Worm (Caenorhabditis elegans) whole organism, L4 larva: ENCODE data around the gene T01D3.1.

Source experiments
- D1046.2 ChIP-seq: fragments of 200-800 bp; sonication (Bioruptor generic); IDR thresholded peaks from 2 replicates; pipeline ENCODE4 v1.3.6; 2022; ENCODE audit warnings: missing genetic modification characterization, missing compliant biosample characterization
- F26F4.8 ChIP-seq: fragments of 200-800 bp; sonication (Bioruptor generic); conservative IDR thresholded peaks from 2 replicates; pipeline ENCODE4 v1.3.6; 2022; ENCODE audit warnings: missing genetic modification characterization, missing compliant biosample characterization
- R02D3.7 ChIP-seq: fragments of 150-350 bp; sonication (generic microtip); optimal IDR thresholded peaks from 3 replicates; lab custom pipeline; 2014; ENCODE audit warnings: missing biosample characterization, missing genetic modification characterization
- T20F7.1 ChIP-seq: fragments of 200-800 bp; sonication (Bioruptor generic); optimal IDR thresholded peaks from 2 replicates; lab custom pipeline; 2018; ENCODE audit warnings: mild to moderate bottlenecking, missing genetic modification characterization, missing compliant biosample characterization
- Y48G9A.11 ChIP-seq: fragments of 200-800 bp; sonication (Bioruptor generic); IDR thresholded peaks from 2 replicates; pipeline ENCODE4 v1.3.6; 2022; ENCODE audit warnings: missing genetic modification reagents, missing genetic modification characterization, missing compliant biosample characterization
- Y5F2A.4 ChIP-seq: fragments of 200-800 bp; sonication (Bioruptor generic); optimal IDR thresholded peaks from 2 replicates; lab custom pipeline; 2018; ENCODE audit warnings: mild to moderate bottlenecking, missing genetic modification characterization, missing compliant biosample characterization
- Y75B8A.6 ChIP-seq: fragments of 200-800 bp; sonication (Bioruptor generic); IDR thresholded peaks from 2 replicates; pipeline ENCODE4 v1.3.6; 2022; ENCODE audit warnings: missing genetic modification reagents, missing genetic modification characterization, missing compliant biosample characterization
- ceh-20 ChIP-seq: fragments of 200-800 bp; sonication (Bioruptor generic); IDR thresholded peaks from 2 replicates; pipeline ENCODE4 v1.3.6; 2022; ENCODE audit warnings: missing genetic modification reagents, missing genetic modification characterization, missing compliant biosample characterization
- ceh-44 ChIP-seq: fragments of 200-800 bp; sonication (Bioruptor generic); IDR thresholded peaks from 2 replicates; pipeline ENCODE4 v1.3.6; 2022; ENCODE audit warnings: missing genetic modification reagents, missing genetic modification characterization, missing compliant biosample characterization
- ces-1 ChIP-seq: fragments of 150-350 bp; sonication (generic microtip); optimal IDR thresholded peaks from 4 replicates; lab custom pipeline; 2014; ENCODE audit warnings: missing biosample characterization, missing genetic modification reagents, missing genetic modification characterization
- daf-12 ChIP-seq: fragments of 150-350 bp; optimal IDR thresholded peaks from 2 replicates; lab custom pipeline; 2014; ENCODE audit warnings: missing biosample characterization, missing genetic modification reagents, missing genetic modification characterization
- dmd-6 ChIP-seq: fragments of 200-800 bp; sonication (Bioruptor generic); IDR thresholded peaks from 2 replicates; pipeline ENCODE4 v1.3.6; 2022; ENCODE audit warnings: missing genetic modification reagents, missing genetic modification characterization, missing compliant biosample characterization
- dmd-8 ChIP-seq: fragments of 200-800 bp; sonication (Bioruptor generic); IDR thresholded peaks from 2 replicates; pipeline ENCODE4 v1.3.6; 2022; ENCODE audit warnings: missing genetic modification characterization, missing compliant biosample characterization
- egl-27 ChIP-seq: sonication (generic microtip); optimal IDR thresholded peaks from 3 replicates; lab custom pipeline; 2017; ENCODE audit warnings: missing biosample characterization, missing genetic modification reagents, missing genetic modification characterization
- egl-43 ChIP-seq: fragments of 200-800 bp; sonication (Bioruptor generic); IDR thresholded peaks from 2 replicates; pipeline ENCODE4 v1.3.6; 2022; ENCODE audit warnings: missing genetic modification reagents, missing genetic modification characterization, missing compliant biosample characterization
- fkh-10 ChIP-seq: fragments of 150-350 bp; optimal IDR thresholded peaks from 2 replicates; lab custom pipeline; 2014; ENCODE audit warnings: missing biosample characterization, missing genetic modification reagents, missing genetic modification characterization
- fos-1 ChIP-seq: fragments of 150-350 bp; optimal IDR thresholded peaks from 2 replicates; lab custom pipeline; 2014; ENCODE audit warnings: missing biosample characterization, missing genetic modification characterization
- hlh-30 ChIP-seq: sonication (generic microtip); optimal IDR thresholded peaks from 2 replicates; lab custom pipeline; 2017; ENCODE audit warnings: antibody characterized with exemption, mild to moderate bottlenecking, missing genetic modification characterization, missing compliant biosample characterization; ENCODE audit not compliant: insufficient read depth
- jun-1 ChIP-seq: fragments of 150-350 bp; optimal IDR thresholded peaks from 2 replicates; lab custom pipeline; 2014; ENCODE audit warnings: missing biosample characterization, missing genetic modification reagents, missing genetic modification characterization
- lin-1 ChIP-seq: fragments of 200-800 bp; sonication (Bioruptor generic); IDR thresholded peaks from 2 replicates; pipeline ENCODE4 v1.3.6; 2022; ENCODE audit warnings: missing genetic modification reagents, missing genetic modification characterization, missing compliant biosample characterization
- lin-29 ChIP-seq: fragments of 200-800 bp; sonication (Bioruptor generic); IDR thresholded peaks from 2 replicates; pipeline ENCODE4 v1.3.6; 2022; ENCODE audit warnings: missing genetic modification reagents, missing genetic modification characterization, missing compliant biosample characterization
- lin-38 ChIP-seq: fragments of 200-800 bp; sonication (Bioruptor generic); IDR thresholded peaks from 2 replicates; pipeline ENCODE4 v1.3.6; 2022; ENCODE audit warnings: missing genetic modification reagents, missing genetic modification characterization, missing compliant biosample characterization
- lin-39 ChIP-seq: fragments of 150-350 bp; optimal IDR thresholded peaks from 2 replicates; lab custom pipeline; 2014; ENCODE audit warnings: missing biosample characterization, missing genetic modification reagents, missing genetic modification characterization
- lir-3 ChIP-seq: sonication (generic microtip); optimal IDR thresholded peaks from 2 replicates; lab custom pipeline; 2016; ENCODE audit warnings: mild to moderate bottlenecking, missing genetic modification characterization, missing compliant biosample characterization
- madf-5 ChIP-seq, 2 experiments: fragments of 200-800 bp; sonication (Bioruptor generic); IDR thresholded peaks; 2 replicates each; pipeline ENCODE4 v1.3.6; 2022; ENCODE audit warnings: missing compliant biosample characterization in 2 of 2, missing genetic modification characterization in 2 of 2
- mdl-1 ChIP-seq, 2 experiments: fragments of 150-350 bp in 1 of 2; sonication (generic microtip) in 1 of 2; optimal IDR thresholded peaks; 2 replicates each; lab custom pipeline; 2014 to 2017; ENCODE audit warnings: missing biosample characterization in 2 of 2, missing genetic modification characterization in 2 of 2
- mdt-29 ChIP-seq: fragments of 200-800 bp; sonication (Bioruptor generic); IDR thresholded peaks from 2 replicates; pipeline ENCODE4 v1.3.6; 2022; ENCODE audit warnings: missing genetic modification reagents, missing genetic modification characterization, missing compliant biosample characterization
- nhr-10 ChIP-seq: fragments of 150-350 bp; optimal IDR thresholded peaks from 2 replicates; lab custom pipeline; 2014; ENCODE audit warnings: missing biosample characterization, missing genetic modification characterization
- nhr-102 ChIP-seq: sonication (generic microtip); optimal IDR thresholded peaks from 2 replicates; lab custom pipeline; 2016; ENCODE audit warnings: mild to moderate bottlenecking, missing genetic modification characterization, moderate library complexity, missing compliant biosample characterization
- nhr-11 ChIP-seq: fragments of 150-350 bp; optimal IDR thresholded peaks from 2 replicates; lab custom pipeline; 2014; ENCODE audit warnings: missing biosample characterization, missing genetic modification characterization
- nhr-111 ChIP-seq: fragments of 200-800 bp; sonication (Bioruptor generic); optimal IDR thresholded peaks from 2 replicates; lab custom pipeline; 2018; ENCODE audit warnings: mild to moderate bottlenecking, missing genetic modification characterization, missing compliant biosample characterization
- nhr-28 ChIP-seq: fragments of 150-350 bp; optimal IDR thresholded peaks from 2 replicates; lab custom pipeline; 2014; ENCODE audit warnings: missing biosample characterization, missing genetic modification characterization
- nhr-42 ChIP-seq: fragments of 200-800 bp; sonication (Bioruptor generic); IDR thresholded peaks from 2 replicates; pipeline ENCODE4 v1.3.6; 2022; ENCODE audit warnings: missing genetic modification characterization, missing compliant biosample characterization
- nhr-48 ChIP-seq: sonication (generic microtip); optimal IDR thresholded peaks from 2 replicates; lab custom pipeline; 2016; ENCODE audit warnings: mild to moderate bottlenecking, missing genetic modification characterization, missing compliant biosample characterization
- nhr-6 ChIP-seq: fragments of 150-350 bp; optimal IDR thresholded peaks from 2 replicates; lab custom pipeline; 2014; ENCODE audit warnings: missing biosample characterization, missing genetic modification characterization
- pha-4 ChIP-seq, 2 experiments: fragments of 150-350 bp in 1 of 2; fragments of 200-800 bp in 1 of 2; sonication (Bioruptor generic) in 1 of 2; IDR thresholded peaks in 1 of 2; optimal IDR thresholded peaks in 1 of 2; 2 replicates each; pipeline versions ENCODE4 v1.3.6 to Lab custom; 2014 to 2022; ENCODE audit warnings: missing genetic modification characterization in 2 of 2, missing genetic modification reagents in 2 of 2, missing biosample characterization in 1 of 2, missing compliant biosample characterization in 1 of 2
- pqm-1 ChIP-seq: sonication (generic microtip); optimal IDR thresholded peaks from 2 replicates; lab custom pipeline; 2017; ENCODE audit warnings: missing biosample characterization, missing genetic modification characterization
- rbr-2 ChIP-seq: sonication (generic microtip); optimal IDR thresholded peaks from 2 replicates; lab custom pipeline; 2016; ENCODE audit warnings: missing genotype, missing genetic modification characterization, missing compliant biosample characterization
- sdz-12 ChIP-seq: fragments of 200-800 bp; sonication (Bioruptor generic); optimal IDR thresholded peaks from 2 replicates; lab custom pipeline; 2018; ENCODE audit warnings: mild to moderate bottlenecking, missing genetic modification characterization, missing compliant biosample characterization
- set-16 ChIP-seq: fragments of 200-800 bp; sonication (Bioruptor generic); IDR thresholded peaks from 2 replicates; pipeline ENCODE4 v1.3.6; 2022; ENCODE audit warnings: missing genetic modification reagents, missing genetic modification characterization, missing compliant biosample characterization
- skn-1 ChIP-seq: fragments of 150-350 bp; optimal IDR thresholded peaks from 2 replicates; lab custom pipeline; 2014; ENCODE audit warnings: missing biosample characterization, missing genetic modification characterization
- tra-1 ChIP-seq: fragments of 200-800 bp; sonication (Bioruptor generic); IDR thresholded peaks from 2 replicates; pipeline ENCODE4 v1.3.6; 2022; ENCODE audit warnings: missing genetic modification reagents, missing genetic modification characterization, missing compliant biosample characterization
- unc-130 ChIP-seq: sonication (generic microtip); optimal IDR thresholded peaks from 2 replicates; lab custom pipeline; 2016; ENCODE audit warnings: missing genetic modification reagents, missing genetic modification characterization, missing compliant biosample characterization
- unc-39 ChIP-seq: sonication (generic microtip); optimal IDR thresholded peaks from 2 replicates; lab custom pipeline; 2017; ENCODE audit warnings: missing biosample characterization, missing genetic modification characterization
- vab-7 ChIP-seq: fragments of 200-800 bp; sonication (Bioruptor generic); IDR thresholded peaks from 2 replicates; pipeline ENCODE4 v1.3.6; 2022; ENCODE audit warnings: missing genetic modification reagents, missing genetic modification characterization, missing compliant biosample characterization
- zfp-2 ChIP-seq: sonication (generic microtip); optimal IDR thresholded peaks from 2 replicates; lab custom pipeline; 2016; ENCODE audit warnings: mild to moderate bottlenecking, missing genetic modification characterization, missing compliant biosample characterization
- zfp-3 ChIP-seq: fragments of 200-800 bp; sonication (Bioruptor generic); conservative IDR thresholded peaks from 2 replicates; pipeline ENCODE4 v1.3.6; 2022; ENCODE audit warnings: missing genetic modification reagents, missing genetic modification characterization, missing compliant biosample characterization
- zip-11 ChIP-seq: fragments of 200-800 bp; sonication (Bioruptor generic); IDR thresholded peaks from 2 replicates; pipeline ENCODE4 v1.3.6; 2022; ENCODE audit warnings: missing genetic modification characterization, missing compliant biosample characterization
- zip-2 ChIP-seq: fragments of 150-350 bp; optimal IDR thresholded peaks from 2 replicates; lab custom pipeline; 2014; ENCODE audit warnings: missing biosample characterization, missing genetic modification characterization
- ztf-11 ChIP-seq: fragments of 150-350 bp; optimal IDR thresholded peaks from 2 replicates; lab custom pipeline; 2014; ENCODE audit warnings: missing biosample characterization, missing genetic modification characterization
- ztf-7 ChIP-seq: fragments of 150-350 bp; optimal IDR thresholded peaks from 2 replicates; lab custom pipeline; 2014; ENCODE audit warnings: missing biosample characterization, missing genetic modification characterization

T01D3.1 gene

DNA sequence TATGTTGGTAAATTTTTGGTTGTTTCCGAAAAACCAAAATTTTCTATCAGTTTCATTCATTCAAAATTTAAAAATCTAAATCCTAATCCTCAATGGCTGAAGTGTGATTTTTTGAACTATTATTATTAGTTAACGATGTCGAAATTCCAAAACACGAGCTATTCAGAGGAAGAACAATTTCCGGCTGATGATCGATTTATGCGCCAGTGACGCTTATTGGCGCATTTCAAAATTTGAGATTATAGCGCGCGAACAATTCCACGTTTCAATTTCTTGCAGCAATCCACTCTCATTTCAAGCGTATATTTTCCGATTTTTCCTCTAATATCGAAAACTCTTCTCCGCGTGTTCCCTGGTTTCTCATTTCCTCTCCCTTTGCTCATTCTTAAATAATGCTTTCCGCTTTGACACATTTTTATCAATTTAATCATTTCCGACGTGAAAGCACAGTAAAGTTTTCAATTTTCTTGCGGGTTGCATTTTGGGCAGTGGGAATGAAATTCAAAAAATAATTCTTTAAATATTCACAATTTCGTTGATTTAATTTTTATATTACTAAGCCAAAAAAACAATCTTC lies 25.3 kb upstream of the T01D3.1 start (continued):
- TF ChIP-seq ces-1 (GFP tag; lab: Kevin White, UChicago) (no peak), ztf-11 (tag; lab: Kevin White, UChicago) (no peak), pha-4 (GFP tag; IDR thresholded peaks at IDR 0.05; lab: Robert Waterston, UW) (no peak), pha-4 (tag; optimal IDR thresholded peaks at IDR 0.05; lab: Kevin White, UChicago) (no peak), nhr-48 (tag; lab: Kevin White, UChicago) (no peak), nhr-42 (no peak), ceh-20 (GFP tag; lab: Robert Waterston, UW) (no peak), R02D3.7 (tag; lab: Kevin White, UChicago) (no peak), fkh-10 (GFP tag; lab: Kevin White, UChicago) (no peak), mdl-1 (tag; optimal IDR thresholded peaks at IDR 0.05; lab: Kevin White, UChicago) (peak in 1 of 2 experiments; percentile 5), rbr-2 (tag; lab: Kevin White, UChicago) (peak; percentile 20), zfp-2 (tag; lab: Kevin White, UChicago) (no peak), lin-38 (GFP tag; lab: Robert Waterston, UW) (peak; percentile 58), unc-39 (tag; lab: Kevin White, UChicago) (no peak), lin-39 (tag; lab: Kevin White, UChicago) (no peak), nhr-102 (tag; lab: Kevin White, UChicago) (no peak), F26F4.8 (GFP tag; lab: Robert Waterston, UW) (no peak), nhr-28 (tag; lab: Kevin White, UChicago) (no peak), zip-11 (GFP tag; lab: Robert Waterston, UW) (no peak), madf-5 (GFP tag; IDR thresholded peaks at IDR 0.05; lab: Robert Waterston, UW) (no peak), daf-12 (tag; lab: Kevin White, UChicago) (no peak), egl-27 (tag; lab: Kevin White, UChicago) (no peak), egl-43 (GFP tag; lab: Robert Waterston, UW) (0 out of 2 replicates have a peak, but pooled peaks have one; percentile 50), zip-2 (tag; lab: Kevin White, UChicago) (no peak), hlh-30 (peak; percentile 37), lin-29 (GFP tag; lab: Robert Waterston, UW) (no peak), jun-1 (tag; lab: Kevin White, UChicago) (no peak), skn-1 (tag; lab: Kevin White, UChicago) (no peak), mdt-29 (0 out of 2 replicates have a peak, but pooled peaks have one; percentile 38), nhr-10 (no peak), D1046.2 (GFP tag; lab: Robert Waterston, UW) (0 out of 2 replicates have a peak, but pooled peaks have one; percentile 21), vab-7 (no peak), dmd-6 (peak; percentile 44), tra-1 (GFP tag; lab: Robert Waterston, UW) (no peak), pqm-1 (tag; lab: Kevin White, UChicago) (peak; percentile 21), sdz-12 (GFP tag; lab: Kevin White, UChicago) (no peak), fos-1 (tag; lab: Kevin White, UChicago) (no peak), lin-1 (no peak), ztf-7 (tag; lab: Kevin White, UChicago) (no peak), nhr-111 (GFP tag; lab: Kevin White, UChicago) (no peak), nhr-6 (tag; lab: Kevin White, UChicago) (no peak), ceh-44 (GFP tag; lab: Robert Waterston, UW) (no peak), Y48G9A.11 (GFP tag; lab: Robert Waterston, UW) (no peak), lir-3 (no peak), zfp-3 (GFP tag; lab: Robert Waterston, UW) (no peak), unc-130 (GFP tag; lab: Kevin White, UChicago) (no peak), set-16 (GFP tag; lab: Robert Waterston, UW) (no peak), Y75B8A.6 (GFP tag; lab: Robert Waterston, UW) (no peak), Y5F2A.4 (GFP tag; lab: Kevin White, UChicago) (no peak), T20F7.1 (GFP tag; lab: Kevin White, UChicago) (no peak), dmd-8 (GFP tag; lab: Robert Waterston, UW) (no peak), nhr-11 (tag; lab: Kevin White, UChicago) (no peak)
